Worm (Caenorhabditis elegans) whole organism, L1 larva: ENCODE measurements around the gene dpr-1.

Experiments used
- C04F5.9 ChIP-seq: sonication (generic microtip); optimal IDR thresholded peaks from 2 replicates; lab custom pipeline; 2016; ENCODE audit warnings: missing genetic modification characterization, missing compliant biosample characterization
- F16B12.6 ChIP-seq: fragments of 150-350 bp; optimal IDR thresholded peaks from 2 replicates; lab custom pipeline; 2014; ENCODE audit warnings: missing biosample characterization, missing genetic modification characterization
- aha-1 ChIP-seq: fragments of 150-350 bp; optimal IDR thresholded peaks from 2 replicates; lab custom pipeline; 2014; ENCODE audit warnings: missing biosample characterization, missing genetic modification characterization
- aly-2 ChIP-seq: fragments of 150-350 bp; optimal IDR thresholded peaks from 2 replicates; lab custom pipeline; 2014; ENCODE audit warnings: missing biosample characterization, missing genetic modification characterization
- ceh-82 ChIP-seq, 3 experiments: fragments of 150-350 bp in 1 of 3; sonication (generic microtip) in 2 of 3; optimal IDR thresholded peaks; 2 replicates each; lab custom pipeline; 2014 to 2017; ENCODE audit warnings: missing biosample characterization in 3 of 3, missing genetic modification characterization in 3 of 3
- ceh-88 ChIP-seq: fragments of 200-800 bp; sonication (Bioruptor generic); IDR thresholded peaks from 2 replicates; pipeline ENCODE4 v1.3.6; 2022; ENCODE audit warnings: missing genetic modification characterization, missing compliant biosample characterization
- dsc-1 ChIP-seq: sonication (generic microtip); optimal IDR thresholded peaks from 2 replicates; lab custom pipeline; 2016; ENCODE audit warnings: mild to moderate bottlenecking, missing genetic modification characterization, missing compliant biosample characterization
- efl-1 ChIP-seq, 4 experiments: fragments of 150-350 bp; optimal IDR thresholded peaks in 3 of 4; peaks in 1 of 4; 1 replicate in 1 of 4; 2 replicates in 3 of 4; lab custom pipeline; 2014; ENCODE audit warnings: missing biosample characterization in 2 of 4, missing genetic modification characterization in 2 of 4, missing genetic modification reagents in 2 of 4
- elt-2 ChIP-seq: sonication (generic microtip); optimal IDR thresholded peaks from 2 replicates; lab custom pipeline; 2016; ENCODE audit warnings: missing genetic modification characterization, mild to moderate bottlenecking, inconsistent platforms, missing compliant biosample characterization, missing genetic modification reagents
- fkh-4 ChIP-seq: sonication (generic microtip); optimal IDR thresholded peaks from 2 replicates; lab custom pipeline; 2016; ENCODE audit warnings: missing compliant biosample characterization, missing genetic modification characterization, borderline replicate concordance
- fkh-8 ChIP-seq: sonication (generic microtip); optimal IDR thresholded peaks from 2 replicates; lab custom pipeline; 2016; ENCODE audit warnings: mild to moderate bottlenecking, missing genetic modification characterization, missing compliant biosample characterization
- fos-1 ChIP-seq: fragments of 150-350 bp; optimal IDR thresholded peaks from 2 replicates; lab custom pipeline; 2014; ENCODE audit warnings: missing biosample characterization, missing genetic modification characterization
- grh-1 ChIP-seq: fragments of 200-800 bp; sonication (Bioruptor generic); IDR thresholded peaks from 2 replicates; pipeline ENCODE4 v1.3.6; 2022; ENCODE audit warnings: missing genetic modification reagents, missing genetic modification characterization, missing compliant biosample characterization
- hlh-4 ChIP-seq: sonication (generic microtip); optimal IDR thresholded peaks from 2 replicates; lab custom pipeline; 2016; ENCODE audit warnings: mild to moderate bottlenecking, missing genetic modification characterization, missing compliant biosample characterization
- hpl-2 ChIP-seq: fragments of 150-350 bp; optimal IDR thresholded peaks from 2 replicates; lab custom pipeline; 2014; ENCODE audit warnings: missing biosample characterization, missing genetic modification reagents, missing genetic modification characterization
- irx-1 ChIP-seq: sonication (generic microtip); optimal IDR thresholded peaks from 2 replicates; lab custom pipeline; 2016; ENCODE audit warnings: missing genetic modification characterization, missing compliant biosample characterization
- isw-1 ChIP-seq: fragments of 200-800 bp; sonication (Bioruptor generic); IDR thresholded peaks from 2 replicates; pipeline ENCODE4 v1.3.6; 2022; ENCODE audit warnings: missing genetic modification characterization, missing compliant biosample characterization
- lin-14 ChIP-seq: fragments of 200-800 bp; sonication (Bioruptor generic); optimal IDR thresholded peaks from 2 replicates; lab custom pipeline; 2018; ENCODE audit warnings: mild to moderate bottlenecking, missing genetic modification characterization, moderate library complexity, missing compliant biosample characterization
- lin-15B ChIP-seq: fragments of 150-350 bp; sonication (generic microtip); optimal IDR thresholded peaks from 3 replicates; lab custom pipeline; 2014; ENCODE audit warnings: missing biosample characterization, missing genetic modification characterization
- lin-35 ChIP-seq, 2 experiments: fragments of 150-350 bp; optimal IDR thresholded peaks; 2 replicates each; lab custom pipeline; 2014; ENCODE audit warnings: missing biosample characterization in 2 of 2, missing genetic modification characterization in 2 of 2, missing genetic modification reagents in 2 of 2
- lin-39 ChIP-seq: fragments of 150-350 bp; optimal IDR thresholded peaks from 2 replicates; lab custom pipeline; 2014; ENCODE audit warnings: missing biosample characterization, missing genetic modification reagents, missing genetic modification characterization
- lir-3 ChIP-seq: sonication (generic microtip); optimal IDR thresholded peaks from 2 replicates; lab custom pipeline; 2016; ENCODE audit warnings: mild to moderate bottlenecking, missing genetic modification characterization, moderate library complexity, missing compliant biosample characterization; ENCODE audit not compliant: poor library complexity
- lsy-2 ChIP-seq, 2 experiments: fragments of 150-350 bp; optimal IDR thresholded peaks; 2 replicates each; lab custom pipeline; 2014; ENCODE audit warnings: missing biosample characterization in 2 of 2, missing genetic modification characterization in 2 of 2
- mab-9 ChIP-seq: fragments of 200-800 bp; sonication (Bioruptor generic); IDR thresholded peaks from 2 replicates; pipeline ENCODE4 v1.3.6; 2022; ENCODE audit warnings: missing genetic modification reagents, missing genetic modification characterization, missing compliant biosample characterization
- mef-2 ChIP-seq: fragments of 150-350 bp; optimal IDR thresholded peaks from 2 replicates; lab custom pipeline; 2014; ENCODE audit warnings: missing biosample characterization, missing genetic modification characterization
- nhr-12 ChIP-seq: sonication (generic microtip); optimal IDR thresholded peaks from 2 replicates; lab custom pipeline; 2017; ENCODE audit warnings: missing biosample characterization, missing genetic modification characterization
- nhr-19 ChIP-seq: fragments of 200-800 bp; sonication (Bioruptor generic); conservative IDR thresholded peaks from 2 replicates; pipeline ENCODE4 v1.3.6; 2022; ENCODE audit warnings: missing genetic modification characterization, missing compliant biosample characterization
- nhr-237 ChIP-seq: fragments of 150-350 bp; optimal IDR thresholded peaks from 2 replicates; lab custom pipeline; 2014; ENCODE audit warnings: missing biosample characterization, missing genetic modification characterization
- nhr-90 ChIP-seq: sonication (generic microtip); optimal IDR thresholded peaks from 2 replicates; lab custom pipeline; 2016; ENCODE audit warnings: mild to moderate bottlenecking, missing genetic modification characterization, missing compliant biosample characterization; ENCODE audit not compliant: poor library complexity
- snu-23 ChIP-seq: sonication (generic microtip); optimal IDR thresholded peaks from 2 replicates; lab custom pipeline; 2016; ENCODE audit warnings: missing genetic modification characterization, missing compliant biosample characterization
- sup-37 ChIP-seq: fragments of 200-800 bp; sonication (Bioruptor generic); optimal IDR thresholded peaks from 2 replicates; lab custom pipeline; 2018; ENCODE audit warnings: mild to moderate bottlenecking, missing genetic modification characterization, missing compliant biosample characterization
- tbx-2 ChIP-seq: sonication (generic microtip); optimal IDR thresholded peaks from 2 replicates; lab custom pipeline; 2016; ENCODE audit warnings: missing genetic modification characterization, missing compliant biosample characterization
- tlp-1 ChIP-seq: fragments of 150-350 bp; optimal IDR thresholded peaks from 2 replicates; lab custom pipeline; 2014; ENCODE audit warnings: missing biosample characterization, missing genetic modification characterization
- unc-30 ChIP-seq: sonication (generic microtip); optimal IDR thresholded peaks from 2 replicates; lab custom pipeline; 2017; ENCODE audit warnings: missing biosample characterization, missing genetic modification characterization
- ztf-11 ChIP-seq, 2 experiments: sonication (generic microtip); optimal IDR thresholded peaks; 2 replicates each; lab custom pipeline; 2016 to 2017; ENCODE audit warnings: missing genetic modification characterization in 2 of 2, missing biosample characterization in 1 of 2, missing compliant biosample characterization in 1 of 2
- ztf-4 ChIP-seq: fragments of 150-350 bp; optimal IDR thresholded peaks from 2 replicates; lab custom pipeline; 2014; ENCODE audit warnings: missing biosample characterization, missing genetic modification characterization

The dpr-1 gene

DNA sequence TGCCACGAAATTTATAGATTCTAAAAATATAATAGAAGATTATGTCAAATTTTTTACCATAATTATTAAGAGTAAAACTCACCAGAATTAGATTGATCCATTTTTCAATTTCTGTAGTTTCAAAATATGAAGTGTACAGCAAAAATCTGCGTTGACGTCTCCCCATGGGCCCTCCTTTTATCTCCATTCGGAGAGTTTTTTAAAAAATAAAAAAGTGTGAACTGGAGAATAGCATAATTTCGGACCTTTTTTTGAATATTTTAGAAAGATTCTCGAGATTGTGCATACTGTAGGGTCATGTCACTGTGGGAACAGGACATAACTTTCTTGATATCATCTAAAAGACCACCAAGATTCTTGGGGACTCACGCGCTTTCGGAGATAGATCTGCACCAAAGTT, at the start of gene dpr-1:
Gene dpr-1 (minus strand): TSS at position 101 of the 400 bp plus-strand sequence.
- TF ChIP-seq fkh-8 (tag; lab: Kevin White, UChicago): no peak
- TF ChIP-seq dsc-1: no peak
- no peak for TF ChIP-seq snu-23 (GFP tag; lab: Kevin White, UChicago)
- no peak for TF ChIP-seq lsy-2 (tag; optimal IDR thresholded peaks at IDR 0.05; lab: Kevin White, UChicago)
- no peak for TF ChIP-seq ztf-4 (tag; lab: Kevin White, UChicago)
- no peak for TF ChIP-seq lin-14
- no peak for TF ChIP-seq F16B12.6 (tag; lab: Kevin White, UChicago)
- TF ChIP-seq mab-9 (GFP tag; lab: Robert Waterston, UW): no peak
- TF ChIP-seq irx-1 (tag; lab: Kevin White, UChicago): no peak
- no peak for TF ChIP-seq sup-37
- TF ChIP-seq nhr-90 (tag; lab: Kevin White, UChicago): no peak
- no peak for TF ChIP-seq nhr-12 (tag; lab: Kevin White, UChicago)
- TF ChIP-seq, all 84 proteins: peak for 0

DNA sequence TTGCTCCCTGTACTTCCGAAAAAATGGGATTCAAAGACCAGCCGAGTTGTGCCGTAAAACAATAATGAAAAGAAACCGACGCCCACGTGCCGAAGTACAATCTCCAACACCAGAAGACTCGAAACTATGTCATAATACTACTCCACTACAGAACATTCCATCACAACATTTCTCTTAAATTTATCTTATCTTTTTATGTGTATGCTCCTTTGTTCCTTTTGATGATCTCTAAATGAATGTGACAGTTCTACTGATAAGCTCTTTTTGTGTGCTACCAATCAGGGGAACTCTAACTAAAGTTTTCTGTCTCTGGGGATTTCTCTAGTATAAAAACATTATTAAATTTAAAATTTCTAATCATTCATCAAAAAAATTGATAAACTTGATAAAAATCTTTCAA, 44.8 kb upstream of the dpr-1 start:
- TF ChIP-seq nhr-237 (tag; lab: Kevin White, UChicago) (no peak), lin-35 (GFP tag; optimal IDR thresholded peaks at IDR 0.05; lab: Kevin White, UChicago) (no peak), elt-2 (tag; lab: Kevin White, UChicago) (peak; percentile 38)

DNA sequence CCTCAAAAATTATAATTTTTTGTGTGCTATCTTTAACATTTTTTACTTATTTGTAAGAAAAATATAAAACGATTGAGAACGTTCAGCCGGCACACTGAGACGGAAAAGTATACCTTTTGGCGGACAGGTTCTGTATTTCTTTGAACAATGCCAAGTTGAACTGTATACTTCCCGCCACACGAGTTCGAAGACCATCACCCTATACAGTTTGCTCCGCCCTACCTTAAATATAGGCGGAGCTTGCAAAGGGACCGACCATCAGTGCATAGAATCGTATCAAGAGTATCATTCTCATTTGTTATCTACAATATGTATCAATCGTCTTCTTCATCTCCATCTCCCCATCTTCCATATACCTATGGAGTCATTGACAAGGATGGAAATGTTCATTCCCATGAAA, 42.8 kb upstream of the dpr-1 start, which contains the start of gene end-1:
Gene end-1 (plus strand): TSS at position 301 of the 400 bp plus-strand sequence.
- TF ChIP-seq fos-1 (tag; lab: Kevin White, UChicago) (no peak), lir-3 (tag; lab: Kevin White, UChicago) (no peak), lin-35 (GFP tag; optimal IDR thresholded peaks at IDR 0.05; lab: Kevin White, UChicago) (no peak), nhr-19 (GFP tag; lab: Robert Waterston, UW) (no peak), unc-30 (no peak), isw-1 (GFP tag; lab: Robert Waterston, UW) (no peak), grh-1 (GFP tag; lab: Robert Waterston, UW) (no peak), lin-39 (tag; lab: Kevin White, UChicago) (no peak)

DNA sequence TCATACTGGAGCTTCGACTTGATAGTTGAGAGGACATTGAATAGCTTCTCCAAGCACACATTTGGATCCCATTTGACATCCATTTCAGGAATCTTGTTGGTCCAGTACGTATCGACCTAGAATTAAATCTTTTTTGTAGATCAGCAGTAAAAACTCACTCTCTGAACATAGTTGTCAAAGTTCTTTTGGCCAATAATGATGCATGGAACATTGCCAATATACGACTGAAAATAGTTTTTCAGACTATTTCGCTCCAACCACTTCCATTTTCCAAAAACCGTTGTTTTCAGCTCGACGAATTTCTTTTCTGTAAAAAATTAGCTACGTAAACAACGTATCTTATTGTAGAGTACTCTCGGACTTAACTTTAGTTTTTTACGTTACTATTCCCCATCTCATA, 39.7 kb upstream of the dpr-1 start:
- TF ChIP-seq fkh-4 (tag; lab: Kevin White, UChicago) (no peak), lsy-2 (tag; optimal IDR thresholded peaks at IDR 0.05; lab: Kevin White, UChicago) (no peak), C04F5.9 (tag; lab: Kevin White, UChicago) (no peak), mef-2 (no peak), ceh-88 (no peak), lin-15B (tag; lab: Kevin White, UChicago) (no peak), ztf-11 (tag; optimal IDR thresholded peaks at IDR 0.05; lab: Kevin White, UChicago) (no peak), aly-2 (tag; lab: Kevin White, UChicago) (no peak), aha-1 (tag; lab: Kevin White, UChicago) (no peak), irx-1 (tag; lab: Kevin White, UChicago) (no peak), fos-1 (tag; lab: Kevin White, UChicago) (no peak), ceh-82 (tag; optimal IDR thresholded peaks at IDR 0.05; lab: Kevin White, UChicago) (no peak), hpl-2 (GFP tag; lab: Kevin White, UChicago) (no peak), hlh-4 (no peak), tbx-2 (tag; lab: Kevin White, UChicago) (no peak)

DNA sequence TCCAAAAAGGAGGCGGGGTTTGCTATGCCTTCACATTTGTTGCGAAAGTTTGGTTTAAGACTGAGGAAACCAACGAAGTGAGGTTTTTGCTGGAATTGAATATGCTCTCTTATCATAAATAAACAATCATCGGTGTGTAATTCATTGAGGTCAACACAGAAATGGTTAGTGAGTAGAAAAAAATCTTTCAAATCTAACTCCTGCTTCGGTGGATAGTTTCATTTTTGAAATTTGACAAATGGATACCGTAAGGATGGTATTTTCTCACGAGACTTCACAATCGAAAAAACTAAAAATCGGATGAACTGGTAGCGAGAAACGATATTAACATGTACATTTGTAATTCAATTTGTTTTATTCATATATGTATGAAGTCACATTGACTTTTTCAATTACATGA, 38.8 kb upstream of the dpr-1 start, which contains the start of gene eol-1:
Gene eol-1 (minus strand): TSS at position 101 of the 400 bp plus-strand sequence.
- TF ChIP-seq tlp-1 (tag; lab: Kevin White, UChicago): no peak
- no peak for TF ChIP-seq efl-1 (optimal IDR thresholded peaks at IDR 0.05; lab: Kevin White, UChicago)
- TF ChIP-seq efl-1 (GFP tag; optimal IDR thresholded peaks at IDR 0.05 in 1 of 2; lab: Kevin White, UChicago): peak in 1 of 2 experiments; percentile 81
- TF ChIP-seq, all 84 proteins: peak for 1
